Worm (Caenorhabditis elegans): Measurements from ENCODE around the gene C05C12.1.

DNA sequence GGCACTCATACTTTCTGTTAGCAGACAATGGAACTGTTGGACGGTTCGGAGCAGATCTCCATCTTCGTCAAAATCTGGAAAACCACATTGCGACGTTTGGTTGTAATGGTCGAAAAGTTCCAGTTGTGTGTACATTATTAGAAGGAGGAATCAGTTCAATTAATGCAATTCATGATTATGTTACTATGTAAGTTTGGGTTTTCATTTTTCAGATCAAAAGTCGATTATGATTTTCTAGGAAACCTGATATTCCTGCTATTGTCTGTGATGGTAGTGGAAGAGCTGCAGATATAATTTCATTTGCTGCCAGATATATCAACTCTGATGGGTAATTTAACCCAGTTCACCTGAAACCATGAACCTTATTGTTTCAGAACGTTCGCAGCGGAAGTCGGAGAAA is 22.2 kb downstream of the C05C12.1 start:
- TF ChIP-seq W03F9.2 (tag; optimal IDR thresholded peaks at IDR 0.05): no peak
- no peak for TF ChIP-seq dao-5 (tag; optimal IDR thresholded peaks at IDR 0.05)

All from whole organism, L4/young adult.